Fruit fly (Drosophila melanogaster): Measurements from ENCODE around the gene Hsp67Bc.

Hsp67Bc gene

dm6 chr3L:9364131-9364530, 8.2 kb downstream of the Hsp67Bc start, which contains the start of gene mRRF1:
Gene mRRF1 (plus strand): TSS chr3L:9364350.
- TF ChIP-seq psq (optimal IDR thresholded peaks at IDR 0.05) = no peak
- TF ChIP-seq Sin3A (optimal IDR thresholded peaks at IDR 0.05) = no peak
- no peak for TF ChIP-seq h (optimal IDR thresholded peaks at IDR 0.05)
- no peak for TF ChIP-seq insv (optimal IDR thresholded peaks at IDR 0.05)
- TF ChIP-seq ttk (optimal IDR thresholded peaks at IDR 0.05) = no peak
- no peak for TF ChIP-seq Myc (optimal IDR thresholded peaks at IDR 0.05)

- TF ChIP-seq Myc (optimal IDR thresholded peaks at IDR 0.05) (no peak), psq (optimal IDR thresholded peaks at IDR 0.05) (no peak), ttk (optimal IDR thresholded peaks at IDR 0.05) (no peak)
Measured at dm6 chr3L:9361894-9362293, 10.4 kb downstream of the Hsp67Bc start, which contains the start of gene CG34456. Gene CG34456 (plus strand): TSS chr3L:9362108.

- TF ChIP-seq h (optimal IDR thresholded peaks at IDR 0.05) (no peak), psq (optimal IDR thresholded peaks at IDR 0.05) (no peak), ttk (optimal IDR thresholded peaks at IDR 0.05) (no peak), Sin3A (optimal IDR thresholded peaks at IDR 0.05) (no peak), Myc (optimal IDR thresholded peaks at IDR 0.05) (no peak), insv (optimal IDR thresholded peaks at IDR 0.05) (no peak)
Measured at dm6 chr3L:9360217-9360692, 12.0 kb downstream of the Hsp67Bc start, which contains the start of gene Pdxk. Gene Pdxk (plus strand): TSS chr3L:9360316.

- TF ChIP-seq insv (optimal IDR thresholded peaks at IDR 0.05) (no peak), ttk (optimal IDR thresholded peaks at IDR 0.05) (no peak), psq (optimal IDR thresholded peaks at IDR 0.05) (no peak), h (optimal IDR thresholded peaks at IDR 0.05) (no peak), Sin3A (optimal IDR thresholded peaks at IDR 0.05) (no peak), Myc (optimal IDR thresholded peaks at IDR 0.05) (no peak)
Measured at dm6 chr3L:9358713-9359040, 13.6 kb downstream of the Hsp67Bc start, which contains the start of the genes UGP and Svip. Gene UGP (minus strand): TSS chr3L:9358935. Gene Svip (plus strand): TSS chr3L:9358999.

dm6 chr3L:9357830-9358712, 14.2 kb downstream of the Hsp67Bc start:
- TF ChIP-seq Sin3A (optimal IDR thresholded peaks at IDR 0.05) = no peak
- no peak for TF ChIP-seq insv (optimal IDR thresholded peaks at IDR 0.05)
- TF ChIP-seq Myc (optimal IDR thresholded peaks at IDR 0.05) = no peak
- no peak for TF ChIP-seq ttk (optimal IDR thresholded peaks at IDR 0.05)
- TF ChIP-seq psq (optimal IDR thresholded peaks at IDR 0.05) = no peak
- TF ChIP-seq h (optimal IDR thresholded peaks at IDR 0.05) = no peak

- TF ChIP-seq h (optimal IDR thresholded peaks at IDR 0.05) = no peak
- no peak for TF ChIP-seq Sin3A (optimal IDR thresholded peaks at IDR 0.05)
- no peak for TF ChIP-seq psq (optimal IDR thresholded peaks at IDR 0.05)
- TF ChIP-seq ttk (optimal IDR thresholded peaks at IDR 0.05) = no peak
- TF ChIP-seq insv (optimal IDR thresholded peaks at IDR 0.05) = no peak
- no peak for TF ChIP-seq Myc (optimal IDR thresholded peaks at IDR 0.05)
Measured at dm6 chr3L:9356138-9356753, 16.1 kb downstream of the Hsp67Bc start.

- TF ChIP-seq Sin3A (optimal IDR thresholded peaks at IDR 0.05) = no peak
- TF ChIP-seq psq (optimal IDR thresholded peaks at IDR 0.05) = no peak
- no peak for TF ChIP-seq insv (optimal IDR thresholded peaks at IDR 0.05)
- no peak for TF ChIP-seq ttk (optimal IDR thresholded peaks at IDR 0.05)
- TF ChIP-seq Myc (optimal IDR thresholded peaks at IDR 0.05) = no peak
- TF ChIP-seq h (optimal IDR thresholded peaks at IDR 0.05) = no peak
Measured at dm6 chr3L:9355555-9355954, 16.7 kb downstream of the Hsp67Bc start.

dm6 chr3L:9353733-9354132, 18.6 kb downstream of the Hsp67Bc start, which contains the start of gene CG32040:
Gene CG32040 (plus strand): TSS chr3L:9354033.
- TF ChIP-seq ttk (optimal IDR thresholded peaks at IDR 0.05) = no peak
- TF ChIP-seq Myc (optimal IDR thresholded peaks at IDR 0.05) = no peak
- no peak for TF ChIP-seq h (optimal IDR thresholded peaks at IDR 0.05)
- no peak for TF ChIP-seq Sin3A (optimal IDR thresholded peaks at IDR 0.05)
- no peak for TF ChIP-seq psq (optimal IDR thresholded peaks at IDR 0.05)
- TF ChIP-seq insv (optimal IDR thresholded peaks at IDR 0.05) = no peak

- TF ChIP-seq Myc (optimal IDR thresholded peaks at IDR 0.05) (no peak), h (optimal IDR thresholded peaks at IDR 0.05) (no peak), insv (optimal IDR thresholded peaks at IDR 0.05) (no peak), psq (optimal IDR thresholded peaks at IDR 0.05) (no peak), ttk (optimal IDR thresholded peaks at IDR 0.05) (no peak), Sin3A (optimal IDR thresholded peaks at IDR 0.05) (no peak)
Measured at dm6 chr3L:9349314-9349733, 23.0 kb downstream of the Hsp67Bc start, which contains the start of gene PGRP-LF. Gene PGRP-LF (plus strand): TSS chr3L:9349609.

- no peak for TF ChIP-seq psq (optimal IDR thresholded peaks at IDR 0.05)
- no peak for TF ChIP-seq insv (optimal IDR thresholded peaks at IDR 0.05)
- no peak for TF ChIP-seq ttk (optimal IDR thresholded peaks at IDR 0.05)
Measured at dm6 chr3L:9345157-9345556, 27.1 kb downstream of the Hsp67Bc start.

- TF ChIP-seq Sin3A (optimal IDR thresholded peaks at IDR 0.05) = no peak
Measured at dm6 chr3L:9343963-9344362, 28.3 kb downstream of the Hsp67Bc start.

dm6 chr3L:9340839-9341238, 31.5 kb downstream of the Hsp67Bc start:
- TF ChIP-seq Myc (optimal IDR thresholded peaks at IDR 0.05) = no peak
- TF ChIP-seq h (optimal IDR thresholded peaks at IDR 0.05) = no peak
- no peak for TF ChIP-seq psq (optimal IDR thresholded peaks at IDR 0.05)
- TF ChIP-seq Sin3A (optimal IDR thresholded peaks at IDR 0.05) = no peak
- TF ChIP-seq insv (optimal IDR thresholded peaks at IDR 0.05) = no peak
- no peak for TF ChIP-seq ttk (optimal IDR thresholded peaks at IDR 0.05)

Measured in Kc167 (cell line).